Worm (Caenorhabditis elegans) whole organism, young adult: ENCODE results near the gene R11F4.1.
"Not testable (repeated sequence)": the region's sequence is repeated elsewhere in the genome, so short reads cannot be mapped to it uniquely, and the experiment has no call there.

Source experiments
- D2030.7 ChIP-seq: fragments of 200-800 bp; sonication (Bioruptor generic); IDR thresholded peaks from 2 replicates; pipeline ENCODE4 v1.3.6; 2022; ENCODE audit warnings: missing genetic modification reagents, missing genetic modification characterization, missing compliant biosample characterization
- F49E8.2 ChIP-seq: sonication (generic microtip); optimal IDR thresholded peaks from 3 replicates; lab custom pipeline; 2017; ENCODE audit warnings: missing genetic modification characterization, mild to moderate bottlenecking, missing compliant biosample characterization, antibody characterized with exemption, moderate library complexity; ENCODE audit not compliant: insufficient read depth
- Y95B8A.8 ChIP-seq: fragments of 200-800 bp; sonication (Bioruptor generic); IDR thresholded peaks from 2 replicates; pipeline ENCODE4 v1.3.6; 2022; ENCODE audit warnings: missing genetic modification reagents, missing genetic modification characterization, missing compliant biosample characterization
- ekl-4 ChIP-seq: fragments of 200-800 bp; sonication (Bioruptor generic); IDR thresholded peaks from 2 replicates; pipeline ENCODE4 v1.3.6; 2022; ENCODE audit warnings: missing genetic modification reagents, missing genetic modification characterization, missing compliant biosample characterization
- hmg-1.2 ChIP-seq: fragments of 200-800 bp; sonication (Bioruptor generic); IDR thresholded peaks from 2 replicates; pipeline ENCODE4 v1.3.6; 2022; ENCODE audit warnings: missing genetic modification reagents, missing genetic modification characterization, missing compliant biosample characterization
- nfyb-1 ChIP-seq: fragments of 200-800 bp; sonication (Bioruptor generic); IDR thresholded peaks from 2 replicates; pipeline ENCODE4 v1.3.6; 2022; ENCODE audit warnings: missing genetic modification reagents, missing genetic modification characterization, missing compliant biosample characterization
- pha-4 ChIP-seq: fragments of 150-350 bp; sonication (generic microtip); optimal IDR thresholded peaks from 2 replicates; lab custom pipeline; 2014; ENCODE audit warnings: missing biosample characterization, missing genetic modification reagents, missing genetic modification characterization
- snpc-4 ChIP-seq, 5 experiments: fragments of 150-350 bp in 1 of 5; sonication (generic microtip) in 4 of 5; optimal IDR thresholded peaks; 2 replicates each; lab custom pipeline; 2014 to 2018; ENCODE audit warnings: missing genetic modification characterization in 5 of 5, missing biosample characterization in 3 of 5, antibody characterized with exemption in 2 of 5, mild to moderate bottlenecking in 2 of 5, missing compliant biosample characterization in 2 of 5, missing genotype in 2 of 5, moderate library complexity in 2 of 5, missing genetic modification reagents in 1 of 5

- TF ChIP-seq D2030.7 (GFP tag; lab: Robert Waterston, UW): peak; percentile 92
- TF ChIP-seq pha-4 (tag; lab: Kevin White, UChicago); snpc-4 (GFP tag; optimal IDR thresholded peaks at IDR 0.05; lab: Kevin White, UChicago); F49E8.2: not testable (repeated sequence)
- peak; percentile 98 for TF ChIP-seq ekl-4 (GFP tag; lab: Robert Waterston, UW)
- TF ChIP-seq snpc-4 (tag; optimal IDR thresholded peaks at IDR 0.05; lab: Kevin White, UChicago): peak in 2 of 4 experiments; percentile 22 to 45
- peak; percentile 96 for TF ChIP-seq Y95B8A.8 (GFP tag; lab: Robert Waterston, UW)
- TF ChIP-seq hmg-1.2 (GFP tag; lab: Robert Waterston, UW): peak; percentile 100
- peak; percentile 99 for TF ChIP-seq nfyb-1 (GFP tag; lab: Robert Waterston, UW)
Measured at ce11 chrII:4047839-4048440, 43.8 kb upstream of the R11F4.1 start.
